Worm (Caenorhabditis elegans) whole organism, L1 larva: Measurements from ENCODE around the gene rft-2.

Source experiments
- nhr-77 ChIP-seq: fragments of 150-350 bp; optimal IDR thresholded peaks from 2 replicates; lab custom pipeline; 2014; ENCODE audit warnings: missing biosample characterization, missing genetic modification characterization
- tbx-2 ChIP-seq: sonication (generic microtip); optimal IDR thresholded peaks from 2 replicates; lab custom pipeline; 2016; ENCODE audit warnings: missing genetic modification characterization, missing compliant biosample characterization

ce11 chrV:4486626-4487025, 36.3 kb upstream of the rft-2 start:
- TF ChIP-seq nhr-77 (tag; lab: Kevin White, UChicago) = no peak
- TF ChIP-seq tbx-2 = no peak
